Worm (Caenorhabditis elegans) whole organism, L1 larva: ENCODE results near the gene eyg-1.
A peak's percentile ranks its signal among the peaks of the same experiment; 100 is the strongest.

Experiments used
- C16A3.4 ChIP-seq: fragments of 150-350 bp; optimal IDR thresholded peaks from 2 replicates; lab custom pipeline; 2014; ENCODE audit warnings: missing biosample characterization, missing genetic modification characterization
- C34B4.2 ChIP-seq: sonication (generic microtip); optimal IDR thresholded peaks from 2 replicates; lab custom pipeline; 2017; ENCODE audit warnings: mild to moderate bottlenecking, missing genetic modification characterization, missing compliant biosample characterization
- Y116A8C.19 ChIP-seq: sonication (generic microtip); optimal IDR thresholded peaks from 2 replicates; lab custom pipeline; 2016; ENCODE audit warnings: missing compliant biosample characterization, missing genetic modification characterization, borderline replicate concordance
- aha-1 ChIP-seq: fragments of 150-350 bp; optimal IDR thresholded peaks from 2 replicates; lab custom pipeline; 2014; ENCODE audit warnings: missing biosample characterization, missing genetic modification characterization
- alr-1 ChIP-seq: fragments of 200-800 bp; sonication (Bioruptor generic); optimal IDR thresholded peaks from 2 replicates; lab custom pipeline; 2018; ENCODE audit warnings: borderline replicate concordance, mild to moderate bottlenecking, missing genetic modification characterization, missing compliant biosample characterization
- aly-2 ChIP-seq: fragments of 150-350 bp; optimal IDR thresholded peaks from 2 replicates; lab custom pipeline; 2014; ENCODE audit warnings: missing biosample characterization, missing genetic modification characterization
- blmp-1 ChIP-seq: fragments of 150-350 bp; optimal IDR thresholded peaks from 2 replicates; lab custom pipeline; 2014; ENCODE audit warnings: missing biosample characterization, missing genetic modification characterization
- ceh-63 ChIP-seq: fragments of 200-800 bp; sonication (Bioruptor generic); optimal IDR thresholded peaks from 2 replicates; lab custom pipeline; 2018; ENCODE audit warnings: mild to moderate bottlenecking, missing genetic modification characterization, missing compliant biosample characterization
- ceh-88 ChIP-seq: fragments of 200-800 bp; sonication (Bioruptor generic); IDR thresholded peaks from 2 replicates; pipeline ENCODE4 v1.3.6; 2022; ENCODE audit warnings: missing genetic modification characterization, missing compliant biosample characterization
- ceh-90 ChIP-seq: sonication (generic microtip); optimal IDR thresholded peaks from 2 replicates; lab custom pipeline; 2016; ENCODE audit warnings: missing genetic modification characterization, missing compliant biosample characterization
- dpl-1 ChIP-seq, 3 experiments: fragments of 150-350 bp in 2 of 3; sonication (generic microtip) in 1 of 3; optimal IDR thresholded peaks; 2 replicates each; lab custom pipeline; 2014 to 2017; ENCODE audit warnings: missing biosample characterization in 3 of 3, missing genetic modification characterization in 3 of 3, missing genetic modification reagents in 3 of 3
- dsc-1 ChIP-seq: sonication (generic microtip); optimal IDR thresholded peaks from 2 replicates; lab custom pipeline; 2016; ENCODE audit warnings: mild to moderate bottlenecking, missing genetic modification characterization, missing compliant biosample characterization
- efl-1 ChIP-seq, 4 experiments: fragments of 150-350 bp; optimal IDR thresholded peaks in 3 of 4; peaks in 1 of 4; 1 replicate in 1 of 4; 2 replicates in 3 of 4; lab custom pipeline; 2014; ENCODE audit warnings: missing biosample characterization in 2 of 4, missing genetic modification characterization in 2 of 4, missing genetic modification reagents in 2 of 4
- efl-3 ChIP-seq: fragments of 200-800 bp; sonication (Bioruptor generic); optimal IDR thresholded peaks from 2 replicates; lab custom pipeline; 2018; ENCODE audit warnings: mild to moderate bottlenecking, missing genetic modification characterization, missing compliant biosample characterization
- egl-13 ChIP-seq: sonication (generic microtip); optimal IDR thresholded peaks from 2 replicates; lab custom pipeline; 2016; ENCODE audit warnings: missing genotype, missing genetic modification reagents, missing genetic modification characterization, missing compliant biosample characterization
- elt-2 ChIP-seq: sonication (generic microtip); optimal IDR thresholded peaks from 2 replicates; lab custom pipeline; 2016; ENCODE audit warnings: missing genetic modification characterization, mild to moderate bottlenecking, inconsistent platforms, missing compliant biosample characterization, missing genetic modification reagents
- elt-3 ChIP-seq, 6 experiments: fragments of 150-350 bp in 1 of 6; sonication (generic microtip); optimal IDR thresholded peaks; 2 replicates each; lab custom pipeline; 2017 to 2018; ENCODE audit warnings: missing biosample characterization in 6 of 6, missing genetic modification characterization in 6 of 6, inconsistent platforms in 1 of 6
- fkh-4 ChIP-seq: sonication (generic microtip); optimal IDR thresholded peaks from 2 replicates; lab custom pipeline; 2016; ENCODE audit warnings: missing compliant biosample characterization, missing genetic modification characterization, borderline replicate concordance
- fkh-8 ChIP-seq: sonication (generic microtip); optimal IDR thresholded peaks from 2 replicates; lab custom pipeline; 2016; ENCODE audit warnings: mild to moderate bottlenecking, missing genetic modification characterization, missing compliant biosample characterization
- grh-1 ChIP-seq: fragments of 200-800 bp; sonication (Bioruptor generic); IDR thresholded peaks from 2 replicates; pipeline ENCODE4 v1.3.6; 2022; ENCODE audit warnings: missing genetic modification reagents, missing genetic modification characterization, missing compliant biosample characterization
- irx-1 ChIP-seq: sonication (generic microtip); optimal IDR thresholded peaks from 2 replicates; lab custom pipeline; 2016; ENCODE audit warnings: missing genetic modification characterization, missing compliant biosample characterization
- jun-1 ChIP-seq: fragments of 150-350 bp; optimal IDR thresholded peaks from 2 replicates; lab custom pipeline; 2014; ENCODE audit warnings: missing biosample characterization, missing genetic modification reagents, missing genetic modification characterization
- lin-14 ChIP-seq: fragments of 200-800 bp; sonication (Bioruptor generic); optimal IDR thresholded peaks from 2 replicates; lab custom pipeline; 2018; ENCODE audit warnings: mild to moderate bottlenecking, missing genetic modification characterization, moderate library complexity, missing compliant biosample characterization
- lin-35 ChIP-seq, 2 experiments: fragments of 150-350 bp; optimal IDR thresholded peaks; 2 replicates each; lab custom pipeline; 2014; ENCODE audit warnings: missing biosample characterization in 2 of 2, missing genetic modification characterization in 2 of 2, missing genetic modification reagents in 2 of 2
- lir-3 ChIP-seq: sonication (generic microtip); optimal IDR thresholded peaks from 2 replicates; lab custom pipeline; 2016; ENCODE audit warnings: mild to moderate bottlenecking, missing genetic modification characterization, moderate library complexity, missing compliant biosample characterization; ENCODE audit not compliant: poor library complexity
- lsy-2 ChIP-seq, 2 experiments: fragments of 150-350 bp; optimal IDR thresholded peaks; 2 replicates each; lab custom pipeline; 2014; ENCODE audit warnings: missing biosample characterization in 2 of 2, missing genetic modification characterization in 2 of 2
- mdl-1 ChIP-seq, 2 experiments: fragments of 150-350 bp; optimal IDR thresholded peaks; 2 replicates each; lab custom pipeline; 2014 to 2017; ENCODE audit warnings: missing biosample characterization in 2 of 2, missing genetic modification characterization in 2 of 2, inconsistent platforms in 1 of 2
- nhr-19 ChIP-seq: fragments of 200-800 bp; sonication (Bioruptor generic); conservative IDR thresholded peaks from 2 replicates; pipeline ENCODE4 v1.3.6; 2022; ENCODE audit warnings: missing genetic modification characterization, missing compliant biosample characterization
- nhr-20 ChIP-seq: sonication (generic microtip); optimal IDR thresholded peaks from 2 replicates; lab custom pipeline; 2016; ENCODE audit warnings: mild to moderate bottlenecking, missing genetic modification characterization, missing compliant biosample characterization
- nhr-47 ChIP-seq: sonication (generic microtip); optimal IDR thresholded peaks from 2 replicates; lab custom pipeline; 2016; ENCODE audit warnings: mild to moderate bottlenecking, missing genetic modification characterization, moderate library complexity, missing compliant biosample characterization
- nhr-71 ChIP-seq: sonication (generic microtip); optimal IDR thresholded peaks from 2 replicates; lab custom pipeline; 2016; ENCODE audit warnings: mild to moderate bottlenecking, missing genetic modification characterization, moderate library complexity, missing compliant biosample characterization
- nhr-85 ChIP-seq: sonication (generic microtip); peaks from one replicate; lab custom pipeline; 2016; ENCODE audit warnings: missing genetic modification characterization, inconsistent platforms, missing compliant biosample characterization
- nhr-90 ChIP-seq: sonication (generic microtip); optimal IDR thresholded peaks from 2 replicates; lab custom pipeline; 2016; ENCODE audit warnings: mild to moderate bottlenecking, missing genetic modification characterization, missing compliant biosample characterization; ENCODE audit not compliant: poor library complexity
- pax-3 ChIP-seq: fragments of 200-800 bp; sonication (Bioruptor generic); optimal IDR thresholded peaks from 2 replicates; lab custom pipeline; 2018; ENCODE audit warnings: mild to moderate bottlenecking, missing genetic modification characterization, moderate library complexity, missing compliant biosample characterization
- pqm-1 ChIP-seq: sonication (generic microtip); optimal IDR thresholded peaks from 3 replicates; lab custom pipeline; 2017; ENCODE audit warnings: missing biosample characterization, missing genetic modification characterization
- skn-1 ChIP-seq: fragments of 150-350 bp; optimal IDR thresholded peaks from 2 replicates; lab custom pipeline; 2014; ENCODE audit warnings: missing biosample characterization, missing genetic modification characterization
- snu-23 ChIP-seq: sonication (generic microtip); optimal IDR thresholded peaks from 2 replicates; lab custom pipeline; 2016; ENCODE audit warnings: missing genetic modification characterization, missing compliant biosample characterization
- tbx-2 ChIP-seq: sonication (generic microtip); optimal IDR thresholded peaks from 2 replicates; lab custom pipeline; 2016; ENCODE audit warnings: missing genetic modification characterization, missing compliant biosample characterization
- vab-15 ChIP-seq: sonication (generic microtip); optimal IDR thresholded peaks from 2 replicates; lab custom pipeline; 2017; ENCODE audit warnings: missing genotype, mild to moderate bottlenecking, missing genetic modification characterization, missing compliant biosample characterization
- xbp-1 ChIP-seq: sonication (generic microtip); optimal IDR thresholded peaks from 2 replicates; lab custom pipeline; 2016; ENCODE audit warnings: missing genetic modification characterization, missing compliant biosample characterization

The eyg-1 gene

DNA sequence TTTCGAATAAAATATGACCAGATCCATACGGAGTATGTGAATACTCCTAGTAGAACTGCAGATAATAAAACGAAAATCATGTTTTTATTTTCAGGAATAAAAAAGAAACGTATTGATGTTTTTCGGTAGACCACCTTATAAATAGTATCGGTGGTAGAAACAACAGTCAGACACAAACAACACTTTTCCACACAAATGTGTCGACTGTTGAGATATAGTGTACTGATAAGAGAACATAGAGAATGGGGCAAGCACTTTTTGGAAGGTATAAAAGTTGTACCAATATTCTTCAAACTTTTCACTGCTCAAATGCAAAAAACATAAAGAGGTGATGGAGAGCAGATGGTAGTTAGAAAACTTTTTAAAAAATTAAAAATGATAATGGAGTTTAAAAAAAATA is 25.1 kb downstream of the eyg-1 start, which contains the start of gene cyp-13A6:
TSS of gene cyp-13A6 (minus strand) at position 180 of the 400 bp plus-strand sequence.
- TF ChIP-seq snu-23 (no peak), elt-2 (tag; lab: Kevin White, UChicago) (peak; percentile 21), nhr-20 (peak; percentile 13), lin-14 (GFP tag; lab: Kevin White, UChicago) (peak; percentile 28)

- peak; percentile 71 for TF ChIP-seq blmp-1
- TF ChIP-seq elt-3 (tag; optimal IDR thresholded peaks at IDR 0.05; lab: Kevin White, UChicago) = peak in 4 of 6 experiments; percentile 23 to 78 (median 41)
- peak; percentile 88 for TF ChIP-seq nhr-85 (tag; lab: Kevin White, UChicago)
- peak; percentile 27 for TF ChIP-seq nhr-90 (tag; lab: Kevin White, UChicago)
- TF ChIP-seq lin-14 (GFP tag; lab: Kevin White, UChicago) = peak; percentile 80
- TF ChIP-seq fkh-8 (tag; lab: Kevin White, UChicago) = no peak
- peak; percentile 56 for TF ChIP-seq snu-23
- no peak for TF ChIP-seq Y116A8C.19 (tag; lab: Kevin White, UChicago)
- TF ChIP-seq mdl-1 (tag; optimal IDR thresholded peaks at IDR 0.05; lab: Kevin White, UChicago) = peak in 1 of 2 experiments; percentile 5
- TF ChIP-seq alr-1 (tag; lab: Kevin White, UChicago) = no peak
- TF ChIP-seq vab-15 = no peak
- no peak for TF ChIP-seq aha-1 (tag; lab: Kevin White, UChicago)
- peak; percentile 0 for TF ChIP-seq C16A3.4
- peak in 1 of 2 experiments; percentile 41 for TF ChIP-seq lin-35 (GFP tag; optimal IDR thresholded peaks at IDR 0.05; lab: Kevin White, UChicago)
- no peak for TF ChIP-seq pax-3 (tag; lab: Kevin White, UChicago)
- no peak for TF ChIP-seq nhr-47 (tag; lab: Kevin White, UChicago)
- TF ChIP-seq nhr-71 (tag; lab: Kevin White, UChicago) = peak; percentile 47
- peak; percentile 34 for TF ChIP-seq elt-2 (tag; lab: Kevin White, UChicago)
- peak; percentile 89 for TF ChIP-seq nhr-20
- peak; percentile 11 for TF ChIP-seq tbx-2 (tag; lab: Kevin White, UChicago)
Observed at ce11 chrII:9800251-9800650, 27.5 kb downstream of the eyg-1 start, which contains the start of gene cyp-13A5. TSS of gene cyp-13A5 (minus strand) at chrII:9800362.

DNA sequence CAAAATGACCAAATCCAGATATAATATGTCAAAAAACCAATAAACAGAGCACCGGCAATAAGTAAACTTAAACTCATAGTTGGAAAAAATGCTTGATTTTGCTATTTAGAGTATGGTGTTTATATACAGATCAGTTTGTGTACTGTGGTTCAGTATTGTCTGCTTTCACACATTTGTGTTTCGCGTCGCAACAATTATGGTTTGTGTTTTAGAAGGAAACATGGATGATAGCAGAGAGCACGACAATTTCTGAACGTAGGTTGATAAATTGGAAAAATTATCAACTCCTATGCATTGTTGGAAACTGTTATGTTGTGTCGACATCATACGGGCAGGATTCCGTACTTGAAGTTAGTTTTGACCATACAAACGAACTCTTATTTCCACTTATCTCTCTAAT is 30.1 kb downstream of the eyg-1 start, which contains the start of gene cyp-13A4:
TSS of gene cyp-13A4 (minus strand) at position 77 of the 400 bp plus-strand sequence.
- no peak for TF ChIP-seq snu-23
- no peak for TF ChIP-seq jun-1
- TF ChIP-seq aly-2 (tag; lab: Kevin White, UChicago) = no peak
- TF ChIP-seq, all 84 proteins: peak for 0

- TF ChIP-seq alr-1 (tag; lab: Kevin White, UChicago) (no peak), xbp-1 (tag; lab: Kevin White, UChicago) (no peak), nhr-20 (peak; percentile 70)
- TF ChIP-seq, all 84 proteins: peak for 1
Observed at ce11 chrII:9793197-9793596, 34.6 kb downstream of the eyg-1 start, which contains the start of gene cyp-13A3. TSS of gene cyp-13A3 (minus strand) at chrII:9793297.

ce11 chrII:9791185-9791584 is 36.6 kb downstream of the eyg-1 start:
- TF ChIP-seq alr-1 (tag; lab: Kevin White, UChicago) (no peak), dsc-1 (no peak), grh-1 (GFP tag; lab: Robert Waterston, UW) (no peak), lin-35 (GFP tag; optimal IDR thresholded peaks at IDR 0.05; lab: Kevin White, UChicago) (peak in 1 of 2 experiments; percentile 45), nhr-71 (tag; lab: Kevin White, UChicago) (peak; percentile 40), snu-23 (no peak), egl-13 (no peak), irx-1 (tag; lab: Kevin White, UChicago) (no peak), ceh-88 (GFP tag; lab: Robert Waterston, UW) (no peak), aly-2 (tag; lab: Kevin White, UChicago) (no peak), nhr-20 (peak; percentile 62), dpl-1 (GFP tag; optimal IDR thresholded peaks at IDR 0.05; lab: Kevin White, UChicago) (no peak), ceh-63 (GFP tag; lab: Kevin White, UChicago) (no peak), efl-1 (optimal IDR thresholded peaks at IDR 0.05; lab: Kevin White, UChicago) (no peak), efl-1 (GFP tag; optimal IDR thresholded peaks at IDR 0.05 in 1 of 2; lab: Kevin White, UChicago) (peak in 1 of 2 experiments; percentile 4), ceh-90 (tag; lab: Kevin White, UChicago) (no peak), lsy-2 (tag; optimal IDR thresholded peaks at IDR 0.05; lab: Kevin White, UChicago) (no peak), nhr-19 (GFP tag; lab: Robert Waterston, UW) (no peak), lir-3 (no peak), nhr-90 (tag; lab: Kevin White, UChicago) (peak; percentile 14), C16A3.4 (no peak), efl-3 (GFP tag; lab: Kevin White, UChicago) (no peak), xbp-1 (tag; lab: Kevin White, UChicago) (no peak), skn-1 (tag; lab: Kevin White, UChicago) (no peak), C34B4.2 (tag; lab: Kevin White, UChicago) (no peak), fkh-4 (no peak), elt-2 (tag; lab: Kevin White, UChicago) (peak; percentile 95), pqm-1 (peak; percentile 81)
